Worm (Caenorhabditis elegans) whole organism, L4 larva: Measurements from ENCODE around the gene egg-1.
A peak's percentile ranks its signal among the peaks of the same experiment; 100 is the strongest.

ENCODE experiments used
- F26F4.8 ChIP-seq: fragments of 200-800 bp; sonication (Bioruptor generic); conservative IDR thresholded peaks from 2 replicates; pipeline ENCODE4 v1.3.6; 2022; ENCODE audit warnings: missing genetic modification characterization, missing compliant biosample characterization
- T20F7.1 ChIP-seq: fragments of 200-800 bp; sonication (Bioruptor generic); optimal IDR thresholded peaks from 2 replicates; lab custom pipeline; 2018; ENCODE audit warnings: mild to moderate bottlenecking, missing genetic modification characterization, missing compliant biosample characterization
- Y75B8A.6 ChIP-seq: fragments of 200-800 bp; sonication (Bioruptor generic); IDR thresholded peaks from 2 replicates; pipeline ENCODE4 v1.3.6; 2022; ENCODE audit warnings: missing genetic modification reagents, missing genetic modification characterization, missing compliant biosample characterization
- ZK546.5 ChIP-seq, 2 experiments: sonication (generic microtip); optimal IDR thresholded peaks; 2 replicates each; lab custom pipeline; 2017; ENCODE audit warnings: missing biosample characterization in 2 of 2, missing genetic modification characterization in 2 of 2
- aha-1 ChIP-seq: fragments of 150-350 bp; peaks from one replicate; lab custom pipeline; 2014; ENCODE audit warnings: missing biosample characterization, missing genetic modification characterization
- aly-2 ChIP-seq: sonication (generic microtip); optimal IDR thresholded peaks from 2 replicates; lab custom pipeline; 2018; ENCODE audit warnings: missing biosample characterization, missing genetic modification characterization
- ceh-32 ChIP-seq: sonication (generic microtip); optimal IDR thresholded peaks from 2 replicates; lab custom pipeline; 2016; ENCODE audit warnings: mild to moderate bottlenecking, missing genetic modification characterization, missing compliant biosample characterization; ENCODE audit not compliant: poor library complexity
- ceh-62 ChIP-seq: sonication (generic microtip); optimal IDR thresholded peaks from 2 replicates; lab custom pipeline; 2017; ENCODE audit warnings: missing biosample characterization, missing genetic modification characterization
- daf-12 ChIP-seq: fragments of 150-350 bp; optimal IDR thresholded peaks from 2 replicates; lab custom pipeline; 2014; ENCODE audit warnings: missing biosample characterization, missing genetic modification reagents, missing genetic modification characterization
- daf-16 ChIP-seq, 3 experiments: sonication (generic microtip); optimal IDR thresholded peaks; 2 replicates each; lab custom pipeline; 2016 to 2017; ENCODE audit warnings: missing genetic modification characterization in 3 of 3, missing genetic modification reagents in 3 of 3, mild to moderate bottlenecking in 2 of 3, missing compliant biosample characterization in 2 of 3, missing biosample characterization in 1 of 3, moderate library complexity in 1 of 3
- daf-8 ChIP-seq: fragments of 200-800 bp; sonication (Bioruptor generic); IDR thresholded peaks from 2 replicates; pipeline ENCODE4 v1.3.6; 2022; ENCODE audit warnings: missing genetic modification characterization, missing compliant biosample characterization
- dpl-1 ChIP-seq: fragments of 150-350 bp; optimal IDR thresholded peaks from 2 replicates; lab custom pipeline; 2014; ENCODE audit warnings: missing biosample characterization, missing genetic modification reagents, missing genetic modification characterization
- egl-27 ChIP-seq: sonication (generic microtip); optimal IDR thresholded peaks from 3 replicates; lab custom pipeline; 2017; ENCODE audit warnings: missing biosample characterization, missing genetic modification reagents, missing genetic modification characterization
- hlh-11 ChIP-seq: fragments of 200-800 bp; sonication (Bioruptor generic); optimal IDR thresholded peaks from 2 replicates; lab custom pipeline; 2018; ENCODE audit warnings: mild to moderate bottlenecking, missing genetic modification characterization, missing compliant biosample characterization
- hlh-30 ChIP-seq: sonication (generic microtip); optimal IDR thresholded peaks from 2 replicates; lab custom pipeline; 2017; ENCODE audit warnings: antibody characterized with exemption, mild to moderate bottlenecking, missing genetic modification characterization, missing compliant biosample characterization; ENCODE audit not compliant: insufficient read depth
- jun-1 ChIP-seq: fragments of 150-350 bp; optimal IDR thresholded peaks from 2 replicates; lab custom pipeline; 2014; ENCODE audit warnings: missing biosample characterization, missing genetic modification reagents, missing genetic modification characterization
- lin-1 ChIP-seq: fragments of 200-800 bp; sonication (Bioruptor generic); IDR thresholded peaks from 2 replicates; pipeline ENCODE4 v1.3.6; 2022; ENCODE audit warnings: missing genetic modification reagents, missing genetic modification characterization, missing compliant biosample characterization
- lin-13 ChIP-seq: fragments of 150-350 bp; optimal IDR thresholded peaks from 2 replicates; lab custom pipeline; 2014; ENCODE audit warnings: missing biosample characterization, missing genetic modification reagents, missing genetic modification characterization
- lir-3 ChIP-seq: sonication (generic microtip); optimal IDR thresholded peaks from 2 replicates; lab custom pipeline; 2016; ENCODE audit warnings: mild to moderate bottlenecking, missing genetic modification characterization, missing compliant biosample characterization
- lsy-2 ChIP-seq, 2 experiments: fragments of 150-350 bp in 1 of 2; sonication (generic microtip) in 1 of 2; optimal IDR thresholded peaks; 2 replicates each; lab custom pipeline; 2014 to 2017; ENCODE audit warnings: missing biosample characterization in 2 of 2, missing genetic modification characterization in 2 of 2
- madf-9 ChIP-seq: fragments of 200-800 bp; sonication (Bioruptor generic); conservative IDR thresholded peaks from 2 replicates; pipeline ENCODE4 v1.3.6; 2022; ENCODE audit warnings: missing genetic modification reagents, missing genetic modification characterization, missing compliant biosample characterization
- mdl-1 ChIP-seq, 2 experiments: fragments of 150-350 bp in 1 of 2; sonication (generic microtip) in 1 of 2; optimal IDR thresholded peaks; 2 replicates each; lab custom pipeline; 2014 to 2017; ENCODE audit warnings: missing biosample characterization in 2 of 2, missing genetic modification characterization in 2 of 2
- mxl-2 ChIP-seq: fragments of 200-800 bp; sonication (Bioruptor generic); conservative IDR thresholded peaks from 2 replicates; pipeline ENCODE4 v1.3.6; 2022; ENCODE audit warnings: missing genetic modification reagents, missing genetic modification characterization, missing compliant biosample characterization
- nhr-111 ChIP-seq: fragments of 200-800 bp; sonication (Bioruptor generic); optimal IDR thresholded peaks from 2 replicates; lab custom pipeline; 2018; ENCODE audit warnings: mild to moderate bottlenecking, missing genetic modification characterization, missing compliant biosample characterization
- nhr-25 ChIP-seq: sonication (generic microtip); optimal IDR thresholded peaks from 2 replicates; lab custom pipeline; 2017; ENCODE audit warnings: missing genetic modification characterization, mild to moderate bottlenecking, missing compliant biosample characterization, antibody characterized with exemption, moderate library complexity, borderline replicate concordance; ENCODE audit not compliant: insufficient read depth
- nhr-28 ChIP-seq: fragments of 150-350 bp; optimal IDR thresholded peaks from 2 replicates; lab custom pipeline; 2014; ENCODE audit warnings: missing biosample characterization, missing genetic modification characterization
- nhr-42 ChIP-seq: fragments of 200-800 bp; sonication (Bioruptor generic); IDR thresholded peaks from 2 replicates; pipeline ENCODE4 v1.3.6; 2022; ENCODE audit warnings: missing genetic modification characterization, missing compliant biosample characterization
- nhr-77 ChIP-seq: fragments of 150-350 bp; optimal IDR thresholded peaks from 2 replicates; lab custom pipeline; 2014; ENCODE audit warnings: missing biosample characterization, missing genetic modification characterization
- pqm-1 ChIP-seq: sonication (generic microtip); optimal IDR thresholded peaks from 2 replicates; lab custom pipeline; 2017; ENCODE audit warnings: missing biosample characterization, missing genetic modification characterization
- spr-3 ChIP-seq: fragments of 200-800 bp; sonication (Bioruptor generic); optimal IDR thresholded peaks from 2 replicates; lab custom pipeline; 2018; ENCODE audit warnings: mild to moderate bottlenecking, missing genetic modification characterization, missing compliant biosample characterization
- tag-97 ChIP-seq: fragments of 200-800 bp; sonication (Bioruptor generic); IDR thresholded peaks from 2 replicates; pipeline ENCODE4 v1.3.6; 2022; ENCODE audit warnings: missing genetic modification characterization, missing compliant biosample characterization
- tra-1 ChIP-seq: fragments of 200-800 bp; sonication (Bioruptor generic); IDR thresholded peaks from 2 replicates; pipeline ENCODE4 v1.3.6; 2022; ENCODE audit warnings: missing genetic modification reagents, missing genetic modification characterization, missing compliant biosample characterization
- unc-130 ChIP-seq: sonication (generic microtip); optimal IDR thresholded peaks from 2 replicates; lab custom pipeline; 2016; ENCODE audit warnings: missing genetic modification reagents, missing genetic modification characterization, missing compliant biosample characterization
- unc-62 ChIP-seq, 3 experiments: fragments of 150-350 bp in 1 of 3; sonication (generic microtip); optimal IDR thresholded peaks in 2 of 3; peaks in 1 of 3; 1 replicate in 1 of 3; 2 replicates in 2 of 3; lab custom pipeline; 2014 to 2017; ENCODE audit warnings: missing biosample characterization in 3 of 3, missing genetic modification characterization in 3 of 3, missing genetic modification reagents in 3 of 3, missing genotype in 1 of 3
- zag-1 ChIP-seq: fragments of 150-350 bp; optimal IDR thresholded peaks from 2 replicates; lab custom pipeline; 2014; ENCODE audit warnings: missing biosample characterization, missing genetic modification characterization
- zfp-2 ChIP-seq: sonication (generic microtip); optimal IDR thresholded peaks from 2 replicates; lab custom pipeline; 2016; ENCODE audit warnings: mild to moderate bottlenecking, missing genetic modification characterization, missing compliant biosample characterization

Gene egg-1

ce11 chrIII:5722550-5722949 lies 5.4 kb upstream of the egg-1 start, which contains the start of gene wrm-1:
Gene wrm-1 (plus strand): TSS chrIII:5722850.
- TF ChIP-seq nhr-42 (no peak), F26F4.8 (GFP tag; lab: Robert Waterston, UW) (no peak), zfp-2 (no peak), ceh-32 (tag; lab: Kevin White, UChicago) (no peak), lsy-2 (tag; optimal IDR thresholded peaks at IDR 0.05; lab: Kevin White, UChicago) (no peak), unc-62 (GFP tag; optimal IDR thresholded peaks at IDR 0.05 in 1 of 2; lab: Kevin White, UChicago) (no peak), unc-62 (tag; optimal IDR thresholded peaks at IDR 0.05; lab: Kevin White, UChicago) (no peak), aly-2 (tag; lab: Kevin White, UChicago) (no peak), tra-1 (no peak), Y75B8A.6 (GFP tag; lab: Robert Waterston, UW) (no peak), jun-1 (tag; lab: Kevin White, UChicago) (no peak), T20F7.1 (GFP tag; lab: Kevin White, UChicago) (no peak), madf-9 (no peak)

DNA sequence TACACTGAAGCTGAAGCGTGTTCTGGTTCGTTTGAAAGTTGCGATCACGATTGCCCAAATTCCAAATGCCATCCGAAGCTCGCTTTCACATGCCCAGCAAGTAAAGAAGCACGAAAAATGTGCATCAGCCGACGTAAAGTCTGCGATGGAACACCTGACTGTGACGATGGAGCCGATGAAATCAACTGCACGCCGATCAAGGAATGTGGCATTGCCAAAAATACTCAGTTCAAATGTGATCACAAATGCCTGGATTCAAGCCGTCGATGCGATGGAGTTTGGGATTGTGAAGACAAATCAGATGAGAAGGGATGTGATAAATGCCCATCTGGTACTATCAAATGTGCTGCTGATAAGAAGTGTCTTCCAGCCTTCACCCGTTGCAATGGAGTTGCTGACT lies 1.4 kb downstream of the egg-1 start:
- TF ChIP-seq lir-3 (no peak), lin-1 (GFP tag; lab: Robert Waterston, UW) (no peak), ceh-32 (tag; lab: Kevin White, UChicago) (no peak), aha-1 (tag; lab: Kevin White, UChicago) (peak; percentile 93)

DNA sequence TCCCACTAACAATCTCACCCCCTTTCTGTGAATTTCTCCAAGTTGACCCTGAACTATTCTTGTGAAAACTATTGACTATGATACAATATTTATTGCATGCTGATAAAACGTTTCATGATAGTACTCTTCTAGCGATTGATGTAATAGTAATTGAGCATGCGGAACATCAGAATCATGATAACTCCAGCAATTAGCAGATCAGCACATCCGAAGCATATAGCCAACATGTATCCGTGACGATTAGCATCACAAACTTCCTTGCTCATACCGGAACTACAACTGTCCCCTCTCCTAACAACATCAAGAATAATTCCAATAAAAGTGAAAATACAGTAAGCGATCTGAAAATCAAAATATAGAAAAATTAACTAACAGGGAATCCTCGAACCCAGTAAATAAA lies 2.1 kb downstream of the egg-1 start:
- peak; percentile 28 for TF ChIP-seq aha-1 (tag; lab: Kevin White, UChicago)
- peak in 1 of 2 experiments; percentile 28 for TF ChIP-seq unc-62 (GFP tag; optimal IDR thresholded peaks at IDR 0.05 in 1 of 2; lab: Kevin White, UChicago)
- TF ChIP-seq unc-62 (tag; optimal IDR thresholded peaks at IDR 0.05; lab: Kevin White, UChicago), result no peak
- TF ChIP-seq unc-130, result no peak

DNA sequence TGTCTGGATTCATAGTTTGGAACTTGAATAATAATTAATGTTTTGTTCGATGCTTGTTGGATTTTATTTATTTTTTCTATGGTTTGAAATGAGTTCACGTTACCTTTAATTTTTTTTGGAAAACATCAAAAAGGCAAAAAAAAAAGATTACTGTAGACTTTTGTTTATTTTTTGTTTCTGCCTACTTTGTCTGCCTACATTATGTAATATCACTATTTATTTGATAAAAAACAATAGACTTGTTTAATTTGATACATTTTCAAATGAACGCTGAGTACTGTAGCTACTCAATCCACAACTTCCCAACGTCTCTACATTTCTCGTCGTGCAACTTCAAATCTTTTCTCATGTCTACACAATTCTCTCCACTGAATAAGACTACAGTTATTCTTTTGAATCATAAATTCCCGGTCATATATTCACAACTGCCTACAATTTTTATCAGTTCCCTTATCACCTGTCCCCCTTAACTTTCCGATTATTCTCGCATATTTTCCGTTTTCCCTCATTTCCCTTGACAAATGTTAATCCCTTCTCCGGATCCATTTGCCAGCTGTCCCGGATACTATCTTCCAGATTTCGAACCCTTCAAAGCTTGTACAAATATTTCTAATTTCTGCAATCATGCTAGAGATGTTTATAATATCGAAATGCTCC lies 3.1 kb downstream of the egg-1 start, which contains the start of the genes B0244.9 and B0244.7:
B0244.9 (minus strand) TSS at position 51 of the 657 bp plus-strand sequence.
B0244.7 (plus strand) TSS at position 522 of the 657 bp plus-strand sequence.
- TF ChIP-seq unc-62 (GFP tag; optimal IDR thresholded peaks at IDR 0.05 in 1 of 2; lab: Kevin White, UChicago), result no peak
- TF ChIP-seq unc-62 (tag; optimal IDR thresholded peaks at IDR 0.05; lab: Kevin White, UChicago), result no peak
- TF ChIP-seq nhr-28 (tag; lab: Kevin White, UChicago), result peak; percentile 62
- peak; percentile 56 for TF ChIP-seq pqm-1 (tag; lab: Kevin White, UChicago)
- TF ChIP-seq spr-3 (GFP tag; lab: Kevin White, UChicago), result no peak

ce11 chrIII:5732925-5733324 lies 4.9 kb downstream of the egg-1 start, which contains the start of gene B0244.17:
Gene B0244.17 (plus strand): TSS chrIII:5733225.
- TF ChIP-seq nhr-28 (tag; lab: Kevin White, UChicago), result peak; percentile 37
- TF ChIP-seq nhr-111 (GFP tag; lab: Kevin White, UChicago), result no peak
- no peak for TF ChIP-seq ZK546.5 (tag; optimal IDR thresholded peaks at IDR 0.05; lab: Kevin White, UChicago)
- no peak for TF ChIP-seq mdl-1 (tag; optimal IDR thresholded peaks at IDR 0.05; lab: Kevin White, UChicago)
- TF ChIP-seq, all 104 proteins: peak for 1

- TF ChIP-seq dpl-1 (GFP tag; lab: Kevin White, UChicago) (no peak), aha-1 (tag; lab: Kevin White, UChicago) (peak; percentile 73)
These were observed 6.3 kb downstream of the egg-1 start for ce11 chrIII:5734328-5734727.

DNA sequence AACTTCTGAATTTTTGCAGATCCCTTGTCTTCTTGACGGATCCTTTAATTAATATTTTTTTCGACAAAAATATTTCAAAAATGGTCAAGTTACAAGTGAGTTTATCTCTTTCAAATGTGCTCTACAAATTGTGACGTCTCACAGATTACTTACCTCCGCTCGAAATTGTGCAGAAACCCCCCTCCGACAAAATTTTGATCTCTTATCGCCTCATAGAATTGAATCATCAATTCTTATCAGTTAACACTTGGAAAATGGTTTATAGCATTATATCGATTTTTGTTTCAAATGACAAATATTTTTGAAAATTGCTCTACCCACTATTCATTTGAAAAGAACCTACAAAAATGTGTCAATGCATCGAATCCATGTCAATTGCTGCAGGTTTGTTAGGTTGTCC lies 6.9 kb downstream of the egg-1 start, which contains the start of gene B0244.10:
B0244.10 (plus strand) TSS at position 254 of the 400 bp plus-strand sequence.
- TF ChIP-seq lin-13 (GFP tag; lab: Kevin White, UChicago), result no peak
- no peak for TF ChIP-seq daf-16 (GFP tag; optimal IDR thresholded peaks at IDR 0.05; lab: Kevin White, UChicago)
- TF ChIP-seq daf-16 (tag; optimal IDR thresholded peaks at IDR 0.05; lab: Kevin White, UChicago), result peak; percentile 27
- no peak for TF ChIP-seq daf-8
- no peak for TF ChIP-seq nhr-77 (tag; lab: Kevin White, UChicago)
- TF ChIP-seq nhr-25, result no peak
- TF ChIP-seq daf-12, result no peak
- no peak for TF ChIP-seq egl-27 (tag; lab: Kevin White, UChicago)
- no peak for TF ChIP-seq ceh-62 (tag; lab: Kevin White, UChicago)
- no peak for TF ChIP-seq mxl-2 (GFP tag; lab: Robert Waterston, UW)
- TF ChIP-seq nhr-28 (tag; lab: Kevin White, UChicago), result peak; percentile 71
- peak; percentile 38 for TF ChIP-seq hlh-11 (tag; lab: Kevin White, UChicago)
- TF ChIP-seq pqm-1 (tag; lab: Kevin White, UChicago), result peak; percentile 84
- no peak for TF ChIP-seq tag-97 (GFP tag; lab: Robert Waterston, UW)
- TF ChIP-seq hlh-30, result no peak
- no peak for TF ChIP-seq zag-1 (tag; lab: Kevin White, UChicago)
- TF ChIP-seq T20F7.1 (GFP tag; lab: Kevin White, UChicago), result no peak
